Fruit fly (Drosophila melanogaster): ENCODE measurements around the gene PolA2.

Gene PolA2

DNA sequence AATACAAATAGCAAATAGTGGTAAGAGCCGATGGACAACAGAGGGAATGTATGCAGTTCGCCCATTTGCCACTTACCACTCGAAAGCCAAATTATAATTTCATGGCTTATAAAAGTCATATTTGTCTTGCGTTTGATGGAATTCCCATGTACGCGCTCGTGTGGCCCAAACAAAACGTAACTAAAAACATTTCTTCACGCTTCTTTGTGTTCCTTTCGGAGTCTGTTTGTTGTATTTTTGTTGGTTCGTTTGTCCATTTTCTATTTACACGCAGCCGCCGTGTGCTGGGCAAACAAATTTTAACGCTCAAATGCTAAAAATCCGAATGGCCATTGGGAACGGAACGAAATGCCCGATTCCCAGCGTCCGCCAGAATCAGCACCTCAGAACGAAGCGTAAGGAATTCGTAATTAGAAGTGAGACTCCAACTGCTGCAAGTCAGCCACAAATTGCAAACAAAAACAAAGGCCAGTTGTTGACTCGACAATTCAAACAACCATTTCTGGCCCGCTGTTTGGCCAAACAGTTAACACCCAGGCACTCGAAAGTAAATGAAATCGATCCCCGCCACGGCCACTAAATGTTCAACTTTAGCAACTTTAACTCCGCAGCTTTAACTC, 30.1 kb upstream of the PolA2 start (continued):
- TF ChIP-seq Trl (optimal IDR thresholded peaks at IDR 0.05), result no peak
- TF ChIP-seq Trl (GFP tag; optimal IDR thresholded peaks at IDR 0.05), result peak; percentile 58
- TF ChIP-seq grn (GFP tag; optimal IDR thresholded peaks at IDR 0.05), result peak; percentile 26
- TF ChIP-seq HHEX (GFP tag; optimal IDR thresholded peaks at IDR 0.05), result peak; percentile 46
- no peak for TF ChIP-seq CG10321 (GFP tag; IDR thresholded peaks at IDR 0.05)
- no peak for TF ChIP-seq tx (GFP tag; optimal IDR thresholded peaks at IDR 0.05)
- TF ChIP-seq CG12391 (tag; optimal IDR thresholded peaks at IDR 0.05), result peak; percentile 6
- peak; percentile 42 for TF ChIP-seq CG8359 (GFP tag; optimal IDR thresholded peaks at IDR 0.05; ENCODE audit: borderline replicate concordance)
- no peak for TF ChIP-seq CG13624 (GFP tag; optimal IDR thresholded peaks at IDR 0.05)
- no peak for TF ChIP-seq Ravus (GFP tag; IDR thresholded peaks at IDR 0.05)
- no peak for TF ChIP-seq MBD-R2 (GFP tag; IDR thresholded peaks at IDR 0.05)
- no peak for TF ChIP-seq tna (GFP tag; IDR thresholded peaks at IDR 0.05; ENCODE audit: partially characterized antibody)
- TF ChIP-seq CG7372 (GFP tag; IDR thresholded peaks at IDR 0.05), result no peak
- no peak for TF ChIP-seq Dll (GFP tag; IDR thresholded peaks at IDR 0.05; ENCODE audit: partially characterized antibody)
- no peak for TF ChIP-seq slp2 (GFP tag; optimal IDR thresholded peaks at IDR 0.05)
- no peak for TF ChIP-seq run (tag; optimal IDR thresholded peaks at IDR 0.05)
- no peak for TF ChIP-seq sisA (GFP tag; IDR thresholded peaks at IDR 0.05)
- no peak for TF ChIP-seq CG30020 (tag; optimal IDR thresholded peaks at IDR 0.05)
- no peak for TF ChIP-seq Dref (GFP tag; IDR thresholded peaks at IDR 0.05)
- TF ChIP-seq CG8089 (GFP tag; optimal IDR thresholded peaks at IDR 0.05), result peak; percentile 50
- no peak; the same call in 1 of the 2 replicates for TF ChIP-seq CG11696 (GFP tag; IDR thresholded peaks at IDR 0.05)
- TF ChIP-seq CG31224 (GFP tag; IDR thresholded peaks at IDR 0.05), result no peak
- peak; percentile 44 for TF ChIP-seq dmrt99B (tag; optimal IDR thresholded peaks at IDR 0.05)
- no peak for TF ChIP-seq slou (GFP tag; optimal IDR thresholded peaks at IDR 0.05)
- TF ChIP-seq lab (GFP tag; optimal IDR thresholded peaks at IDR 0.05), result peak; percentile 56
- TF ChIP-seq CG12299 (tag; optimal IDR thresholded peaks at IDR 0.05), result no peak
- peak; percentile 36 for TF ChIP-seq CG15011 (GFP tag; optimal IDR thresholded peaks at IDR 0.05)
- peak; percentile 5 for TF ChIP-seq Usf (GFP tag; optimal IDR thresholded peaks at IDR 0.05)
- no peak for TF ChIP-seq sd (tag; optimal IDR thresholded peaks at IDR 0.05)
- TF ChIP-seq CG12219 (GFP tag; optimal IDR thresholded peaks at IDR 0.05), result no peak
- TF ChIP-seq bbx (GFP tag; IDR thresholded peaks at IDR 0.05; ENCODE audit: partially characterized antibody), result no peak
- no peak for TF ChIP-seq yki (optimal IDR thresholded peaks at IDR 0.05)
- TF ChIP-seq BEAF-32 (GFP tag; optimal IDR thresholded peaks at IDR 0.05), result no peak
- peak; percentile 22 for TF ChIP-seq CG13424 (tag; optimal IDR thresholded peaks at IDR 0.05)
- peak; percentile 27 for TF ChIP-seq NK7.1 (GFP tag; optimal IDR thresholded peaks at IDR 0.05)
- no peak for TF ChIP-seq ham (GFP tag; IDR thresholded peaks at IDR 0.05)
- no peak for TF ChIP-seq ttk (GFP tag; IDR thresholded peaks at IDR 0.05)
- TF ChIP-seq Eip74EF (GFP tag; optimal IDR thresholded peaks at IDR 0.05), result no peak
- TF ChIP-seq rib (GFP tag; IDR thresholded peaks at IDR 0.05), result no peak
- TF ChIP-seq CG18599 (GFP tag; optimal IDR thresholded peaks at IDR 0.05), result peak; percentile 40
- peak; percentile 43 for TF ChIP-seq zen (tag; optimal IDR thresholded peaks at IDR 0.05)
- TF ChIP-seq CG17359 (tag; optimal IDR thresholded peaks at IDR 0.05), result peak; percentile 60
- no peak for TF ChIP-seq Kr (GFP tag; optimal IDR thresholded peaks at IDR 0.05)
- TF ChIP-seq corto (GFP tag; optimal IDR thresholded peaks at IDR 0.05), result no peak
- TF ChIP-seq B-H2 (GFP tag; optimal IDR thresholded peaks at IDR 0.05), result no peak
- no peak for TF ChIP-seq Hey (tag; optimal IDR thresholded peaks at IDR 0.05)
- TF ChIP-seq ewg (GFP tag; optimal IDR thresholded peaks at IDR 0.05), result peak; percentile 21
- TF ChIP-seq bcd (GFP tag; optimal IDR thresholded peaks at IDR 0.05), result peak; percentile 51
- no peak for TF ChIP-seq Opbp (GFP tag; IDR thresholded peaks at IDR 0.05; ENCODE audit: partially characterized antibody)
- peak; percentile 6; the same call in 1 of the 3 replicates for TF ChIP-seq dysf (GFP tag; IDR thresholded peaks at IDR 0.05)

All from whole organism, embryonic.